Fruit fly (Drosophila melanogaster): Measurements from ENCODE around the gene CG5446.

DNA sequence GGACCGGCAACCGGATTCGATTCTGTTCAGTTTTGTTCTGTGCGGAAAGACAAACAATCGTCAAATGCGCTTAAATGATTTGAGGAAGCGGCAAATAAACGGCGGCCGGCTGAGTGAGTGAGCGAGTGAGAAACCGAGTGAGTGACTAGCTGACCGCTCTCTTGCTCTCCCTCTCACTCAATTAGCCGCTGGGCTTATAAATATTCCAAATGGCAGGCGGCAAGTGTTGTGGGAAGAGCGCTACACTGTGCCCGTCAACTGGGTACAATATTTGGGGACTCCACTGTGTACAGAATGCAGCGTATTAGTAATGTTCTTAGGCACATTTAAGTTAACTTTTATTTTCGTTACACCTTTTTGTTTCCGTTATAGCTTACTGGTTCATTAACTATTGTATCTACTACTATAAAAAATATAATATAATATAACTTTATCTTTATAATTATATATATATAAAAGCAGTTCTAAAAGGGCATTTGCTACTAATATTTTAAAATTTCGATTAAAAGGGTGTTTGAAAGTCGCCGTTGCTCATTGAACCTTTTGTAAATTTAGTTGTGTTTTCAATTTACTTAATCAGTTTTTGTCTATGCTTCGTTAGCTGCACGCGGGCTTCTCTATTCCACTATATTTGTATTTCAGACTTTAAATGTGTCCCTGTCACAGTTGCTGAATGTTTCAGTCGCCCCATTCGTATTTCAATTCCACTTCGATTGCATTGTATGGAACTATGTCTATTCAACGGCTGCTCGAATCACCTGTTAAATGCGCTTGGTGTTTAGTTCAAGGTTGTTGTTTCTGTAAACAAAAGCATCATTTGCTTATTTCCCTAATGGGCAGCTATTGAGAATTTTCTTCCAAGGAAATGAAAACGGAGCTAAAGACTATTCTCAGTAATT, 5.5 kb downstream of the CG5446 start:
- TF ChIP-seq CG1620 (GFP tag; optimal IDR thresholded peaks at IDR 0.05) (no peak), CG14711 (tag; optimal IDR thresholded peaks at IDR 0.05) (no peak), kay (GFP tag; ENCODE audit: borderline replicate concordance) (no peak), Mnt (GFP tag; optimal IDR thresholded peaks at IDR 0.05) (no peak), ovo (GFP tag; optimal IDR thresholded peaks at IDR 0.05) (no peak), cic (GFP tag; optimal IDR thresholded peaks at IDR 0.05) (no peak), CG5204 (GFP tag; optimal IDR thresholded peaks at IDR 0.05) (no peak), CG7045 (GFP tag; optimal IDR thresholded peaks at IDR 0.05) (peak; percentile 15), pad (GFP tag; optimal IDR thresholded peaks at IDR 0.05) (no peak), Clk (GFP tag; optimal IDR thresholded peaks at IDR 0.05) (no peak), cnc (optimal IDR thresholded peaks at IDR 0.05) (no peak), CG33017 (tag; optimal IDR thresholded peaks at IDR 0.05) (no peak)
